Worm (Caenorhabditis elegans): ENCODE measurements around the gene F14D7.8.

DNA sequence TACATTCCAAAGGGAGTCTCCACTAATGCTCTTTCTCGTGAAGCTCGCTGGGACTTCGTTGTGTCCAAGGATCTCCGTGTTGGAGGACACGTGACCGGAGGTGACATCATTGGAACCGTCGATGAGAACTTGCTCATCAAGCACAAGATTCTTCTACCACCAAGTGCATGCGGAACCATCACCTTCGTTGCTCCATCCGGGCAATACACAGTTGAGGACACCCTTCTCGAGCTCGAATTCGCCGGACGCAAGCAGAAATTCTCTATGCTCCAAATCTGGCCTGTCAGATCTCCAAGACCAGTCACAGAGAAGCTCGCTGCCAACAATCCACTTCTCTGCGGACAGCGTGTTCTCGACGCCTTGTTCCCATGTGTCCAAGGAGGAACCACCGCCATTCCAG lies 39.4 kb upstream of the F14D7.8 start:
- TF ChIP-seq nhr-90 (tag; optimal IDR thresholded peaks at IDR 0.05) (no peak), ceh-100 (GFP tag; IDR thresholded peaks at IDR 0.05) (no peak), B0261.1 (tag; optimal IDR thresholded peaks at IDR 0.05) (no peak), ZK185.1 (tag; optimal IDR thresholded peaks at IDR 0.05; ENCODE audit: poor library complexity, severe bottlenecking) (no peak), ceh-40 (GFP tag; IDR thresholded peaks at IDR 0.05) (no peak)

Data from whole organism, young adult.